Worm (Caenorhabditis elegans) whole organism, young adult: ENCODE data around the gene C34F6.11.

Source experiments
- C17E4.6 ChIP-seq: fragments of 200-800 bp; sonication (Bioruptor generic); IDR thresholded peaks from 2 replicates; pipeline ENCODE4 v1.3.6; 2022; ENCODE audit warnings: missing genetic modification reagents, missing genetic modification characterization, missing compliant biosample characterization
- T07F8.4 ChIP-seq: sonication (generic microtip); optimal IDR thresholded peaks from 2 replicates; lab custom pipeline; 2016; ENCODE audit warnings: mild to moderate bottlenecking, missing genetic modification characterization, moderate library complexity, missing compliant biosample characterization
- Y79H2A.3 ChIP-seq: fragments of 200-800 bp; sonication (Bioruptor generic); conservative IDR thresholded peaks from 2 replicates; pipeline ENCODE4 v1.3.6; 2022; ENCODE audit warnings: missing genetic modification reagents, missing genetic modification characterization, missing compliant biosample characterization
- ama-1 ChIP-seq, 3 experiments: fragments of 150-350 bp in 1 of 3; sonication (generic microtip) in 2 of 3; optimal IDR thresholded peaks; 2 replicates each; lab custom pipeline; 2014 to 2018; ENCODE audit warnings: missing biosample characterization in 2 of 3, missing genetic modification characterization in 2 of 3, missing genetic modification reagents in 2 of 3
- bed-1 ChIP-seq: fragments of 200-800 bp; sonication (Bioruptor generic); IDR thresholded peaks from 2 replicates; pipeline ENCODE4 v1.3.6; 2022; ENCODE audit warnings: missing genetic modification reagents, missing genetic modification characterization, missing compliant biosample characterization
- ceh-79 ChIP-seq: sonication (generic microtip); optimal IDR thresholded peaks from 2 replicates; lab custom pipeline; 2017; ENCODE audit warnings: mild to moderate bottlenecking, missing genetic modification characterization, missing compliant biosample characterization
- dpl-1 ChIP-seq: fragments of 150-350 bp; optimal IDR thresholded peaks from 2 replicates; lab custom pipeline; 2014; ENCODE audit warnings: missing biosample characterization, missing genetic modification reagents, missing genetic modification characterization
- hrde-1 ChIP-seq: sonication (generic microtip); optimal IDR thresholded peaks from 2 replicates; lab custom pipeline; 2016; ENCODE audit warnings: missing genetic modification characterization, mild to moderate bottlenecking, missing compliant biosample characterization, moderate library complexity, missing genotype, missing genetic modification reagents, borderline replicate concordance
- nfya-1 ChIP-seq: sonication (generic microtip); optimal IDR thresholded peaks from 2 replicates; lab custom pipeline; 2017; ENCODE audit warnings: antibody characterized with exemption, missing compliant biosample characterization, missing genetic modification characterization, borderline replicate concordance; ENCODE audit not compliant: insufficient read depth
- pha-4 ChIP-seq: fragments of 150-350 bp; sonication (generic microtip); optimal IDR thresholded peaks from 2 replicates; lab custom pipeline; 2014; ENCODE audit warnings: missing biosample characterization, missing genetic modification reagents, missing genetic modification characterization
- tbp1 ChIP-seq: fragments of 200-800 bp; sonication (Bioruptor generic); optimal IDR thresholded peaks from 2 replicates; lab custom pipeline; 2018; ENCODE audit warnings: mild to moderate bottlenecking, missing genetic modification characterization, missing compliant biosample characterization
- tlf-1 ChIP-seq: fragments of 200-800 bp; sonication (Bioruptor generic); optimal IDR thresholded peaks from 2 replicates; lab custom pipeline; 2018; ENCODE audit warnings: mild to moderate bottlenecking, missing genetic modification characterization, missing compliant biosample characterization
- unc-130 ChIP-seq: sonication (generic microtip); optimal IDR thresholded peaks from 2 replicates; lab custom pipeline; 2016; ENCODE audit warnings: missing genetic modification reagents, missing genetic modification characterization, missing compliant biosample characterization

DNA sequence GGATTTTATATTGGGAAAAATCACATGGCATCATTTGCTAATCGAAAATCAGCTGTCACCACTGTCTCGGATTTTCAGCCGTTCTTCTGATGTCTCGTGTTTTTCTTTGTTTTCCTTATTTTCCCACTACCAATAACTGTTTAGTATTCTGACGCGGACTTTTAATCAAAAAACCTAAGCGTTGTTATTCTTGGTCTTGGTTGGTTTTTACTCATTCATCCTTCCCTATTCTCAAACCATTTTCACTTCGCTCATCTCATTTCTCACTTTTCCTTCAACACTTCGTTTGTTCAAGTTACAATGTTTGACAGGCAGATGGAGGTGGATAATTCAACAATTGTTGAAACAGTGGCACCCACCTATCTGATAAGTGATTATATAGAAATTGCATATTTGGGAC lies 25.1 kb downstream of the C34F6.11 start, which contains the start of gene gnrr-6:
- no peak for TF ChIP-seq C17E4.6 (GFP tag; lab: Robert Waterston, UW)
- TF ChIP-seq ama-1 (optimal IDR thresholded peaks at IDR 0.05; lab: Kevin White, UChicago), result no peak
- no peak for TF ChIP-seq ama-1 (GFP tag; optimal IDR thresholded peaks at IDR 0.05; lab: Kevin White, UChicago)
- TF ChIP-seq tbp1 (GFP tag; lab: Kevin White, UChicago), result no peak
- no peak for TF ChIP-seq dpl-1 (GFP tag; lab: Kevin White, UChicago)
- no peak for TF ChIP-seq bed-1 (GFP tag; lab: Robert Waterston, UW)
- no peak for TF ChIP-seq ceh-79 (tag; lab: Kevin White, UChicago)
- TF ChIP-seq tlf-1 (GFP tag; lab: Kevin White, UChicago), result no peak
- TF ChIP-seq unc-130 (GFP tag; lab: Kevin White, UChicago), result no peak
- TF ChIP-seq pha-4 (tag; lab: Kevin White, UChicago), result no peak
- TF ChIP-seq Y79H2A.3, result no peak
- no peak for TF ChIP-seq T07F8.4 (tag; lab: Kevin White, UChicago)
- TF ChIP-seq nfya-1 (tag; lab: Kevin White, UChicago), result no peak
- TF ChIP-seq hrde-1 (tag; lab: Kevin White, UChicago), result no peak
